Worm (Caenorhabditis elegans) whole organism, L4 larva: Measurements from ENCODE around the gene F54H12.2.

ENCODE experiments used
- R02D3.7 ChIP-seq: fragments of 150-350 bp; sonication (generic microtip); optimal IDR thresholded peaks from 3 replicates; lab custom pipeline; 2014; ENCODE audit warnings: missing biosample characterization, missing genetic modification characterization
- aly-2 ChIP-seq: sonication (generic microtip); optimal IDR thresholded peaks from 2 replicates; lab custom pipeline; 2018; ENCODE audit warnings: missing biosample characterization, missing genetic modification characterization
- cey-2 ChIP-seq: sonication (generic microtip); optimal IDR thresholded peaks from 3 replicates; lab custom pipeline; 2017; ENCODE audit warnings: missing genetic modification characterization, mild to moderate bottlenecking, missing compliant biosample characterization, antibody characterized with exemption, borderline replicate concordance; ENCODE audit not compliant: insufficient read depth
- lin-13 ChIP-seq: fragments of 150-350 bp; optimal IDR thresholded peaks from 2 replicates; lab custom pipeline; 2014; ENCODE audit warnings: missing biosample characterization, missing genetic modification reagents, missing genetic modification characterization
- lsy-2 ChIP-seq, 2 experiments: fragments of 150-350 bp in 1 of 2; sonication (generic microtip) in 1 of 2; optimal IDR thresholded peaks; 2 replicates each; lab custom pipeline; 2014 to 2017; ENCODE audit warnings: missing biosample characterization in 2 of 2, missing genetic modification characterization in 2 of 2
- madf-9 ChIP-seq: fragments of 200-800 bp; sonication (Bioruptor generic); conservative IDR thresholded peaks from 2 replicates; pipeline ENCODE4 v1.3.6; 2022; ENCODE audit warnings: missing genetic modification reagents, missing genetic modification characterization, missing compliant biosample characterization
- nhr-76 ChIP-seq: fragments of 150-350 bp; optimal IDR thresholded peaks from 2 replicates; lab custom pipeline; 2014; ENCODE audit warnings: missing biosample characterization, missing genetic modification characterization

ce11 chrIII:7978723-7979122 lies 14.3 kb downstream of the F54H12.2 start:
- TF ChIP-seq lsy-2 (tag; optimal IDR thresholded peaks at IDR 0.05; lab: Kevin White, UChicago) (peak in 1 of 2 experiments; percentile 44), madf-9 (GFP tag; lab: Robert Waterston, UW) (no peak), R02D3.7 (no peak), cey-2 (tag; lab: Kevin White, UChicago) (no peak), aly-2 (tag; lab: Kevin White, UChicago) (no peak), lin-13 (GFP tag; lab: Kevin White, UChicago) (no peak), nhr-76 (tag; lab: Kevin White, UChicago) (no peak)
